Fruit fly (Drosophila melanogaster) whole organism, pupa: ENCODE data around the gene Gr85a.

Experiments
- CG8159 ChIP-seq: fragments of 200-800 bp; sonication (Bioruptor generic); optimal IDR thresholded peaks from 3 replicates; lab custom pipeline; 2018; ENCODE audit warnings: missing biosample characterization, mild to moderate bottlenecking, missing genetic modification characterization, moderate library complexity
- D1 ChIP-seq: fragments of 200-800 bp; sonication (Bioruptor generic); optimal IDR thresholded peaks from 2 replicates; lab custom pipeline; 2018; ENCODE audit warnings: missing biosample characterization, mild to moderate bottlenecking, missing genetic modification characterization, moderate library complexity
- EcR ChIP-seq: fragments of 200-800 bp; sonication (Bioruptor generic); optimal IDR thresholded peaks from 3 replicates; lab custom pipeline; 2019; ENCODE audit warnings: missing biosample characterization, missing genetic modification characterization, mild to moderate bottlenecking, moderate library complexity, missing genetic modification reagents
- fd96Ca ChIP-seq: fragments of 200-800 bp; sonication (Bioruptor generic); IDR thresholded peaks from 3 replicates; pipeline ENCODE4 v1.3.6; 2022; ENCODE audit warnings: missing biosample characterization, missing genetic modification characterization

- no peak for TF ChIP-seq D1 (tag; lab: Kevin White, UChicago)
- no peak for TF ChIP-seq fd96Ca (GFP tag; lab: Robert Waterston, UW)
- no peak for TF ChIP-seq CG8159 (tag; lab: Kevin White, UChicago)
- TF ChIP-seq EcR (GFP tag; lab: Kevin White, UChicago), result peak; percentile 95
Observed at dm6 chr3R:10040505-10040904, 43.9 kb upstream of the Gr85a start.
